Fruit fly (Drosophila melanogaster) whole organism, embryonic: ENCODE measurements around the gene AnxB9.
A peak's percentile ranks its signal among the peaks of the same experiment; 100 is the strongest.

Experiments
- Adf1 ChIP-seq: fragments of 200-800 bp; sonication (Bioruptor generic); IDR thresholded peaks from 2 replicates; pipeline ENCODE4 v1.3.6; 2022; ENCODE audit warnings: missing biosample characterization, missing genetic modification characterization
- Bdp1 ChIP-seq: fragments of 200-800 bp; sonication (Bioruptor generic); optimal IDR thresholded peaks from 3 replicates; lab custom pipeline; 2016; ENCODE audit warnings: missing biosample characterization, missing genetic modification characterization
- Bgb ChIP-seq: fragments of 200-800 bp; sonication (Bioruptor generic); IDR thresholded peaks from 2 replicates; pipeline ENCODE4 v1.3.6; 2022; ENCODE audit warnings: missing biosample characterization, missing genetic modification characterization; ENCODE audit not compliant: partially characterized antibody
- CG10147 ChIP-seq: fragments of 200-800 bp; sonication (Bioruptor generic); optimal IDR thresholded peaks from 2 replicates; lab custom pipeline; 2019; ENCODE audit warnings: missing biosample characterization, mild to moderate bottlenecking, missing genetic modification characterization, moderate library complexity
- CG11456 ChIP-seq: fragments of 200-800 bp; sonication (Bioruptor generic); IDR thresholded peaks from 3 replicates; pipeline ENCODE4 v1.3.6; 2022; ENCODE audit warnings: missing biosample characterization, missing genetic modification characterization
- CG12236 ChIP-seq: fragments of 200-800 bp; sonication (Bioruptor generic); optimal IDR thresholded peaks from 2 replicates; lab custom pipeline; 2016; ENCODE audit warnings: missing biosample characterization, missing genetic modification characterization
- CG1233 ChIP-seq: fragments of 200-800 bp; sonication (Bioruptor generic); optimal IDR thresholded peaks from 4 replicates; lab custom pipeline; 2018; ENCODE audit warnings: missing biosample characterization, mild to moderate bottlenecking, missing genetic modification characterization
- CG12769 ChIP-seq: fragments of 200-800 bp; sonication (Bioruptor generic); optimal IDR thresholded peaks from 2 replicates; lab custom pipeline; 2019; ENCODE audit warnings: missing biosample characterization, mild to moderate bottlenecking, missing genetic modification characterization, moderate library complexity
- CG15479 ChIP-seq: fragments of 200-800 bp; sonication (Bioruptor generic); optimal IDR thresholded peaks from 3 replicates; lab custom pipeline; 2019; ENCODE audit warnings: missing biosample characterization, mild to moderate bottlenecking, missing genetic modification characterization, moderate library complexity
- CG17328 ChIP-seq: fragments of 200-800 bp; sonication (Bioruptor generic); IDR thresholded peaks from 2 replicates; pipeline ENCODE4 v1.3.6; 2022; ENCODE audit warnings: missing biosample characterization, missing genetic modification characterization
- CG17359 ChIP-seq: fragments of 200-800 bp; sonication (Bioruptor generic); optimal IDR thresholded peaks from 3 replicates; lab custom pipeline; 2018; ENCODE audit warnings: missing biosample characterization, mild to moderate bottlenecking, missing genetic modification characterization, moderate library complexity
- CG17361 ChIP-seq: fragments of 200-800 bp; sonication (Bioruptor generic); IDR thresholded peaks from 3 replicates; pipeline ENCODE4 v1.3.6; 2022; ENCODE audit warnings: missing biosample characterization, missing genetic modification characterization
- CG30431 ChIP-seq: fragments of 200-800 bp; sonication (Bioruptor generic); optimal IDR thresholded peaks from 2 replicates; lab custom pipeline; 2017; ENCODE audit warnings: missing biosample characterization, missing genetic modification characterization
- CG3065 ChIP-seq: fragments of 200-800 bp; sonication (Bioruptor generic); optimal IDR thresholded peaks from 2 replicates; lab custom pipeline; 2016; ENCODE audit warnings: missing biosample characterization, missing genetic modification characterization
- CG31365 ChIP-seq: fragments of 200-800 bp; sonication (Bioruptor generic); optimal IDR thresholded peaks from 2 replicates; lab custom pipeline; 2018; ENCODE audit warnings: missing biosample characterization, mild to moderate bottlenecking, missing genetic modification characterization
- CG34376 ChIP-seq: fragments of 200-800 bp; sonication (Bioruptor generic); optimal IDR thresholded peaks from 2 replicates; lab custom pipeline; 2018; ENCODE audit warnings: missing biosample characterization, mild to moderate bottlenecking, missing genetic modification characterization
- CG6765 ChIP-seq: fragments of 200-800 bp; sonication (Bioruptor generic); optimal IDR thresholded peaks from 3 replicates; lab custom pipeline; 2017; ENCODE audit warnings: missing biosample characterization, mild to moderate bottlenecking, missing genetic modification characterization
- CG7839 ChIP-seq: fragments of 200-800 bp; sonication (Bioruptor generic); optimal IDR thresholded peaks from 3 replicates; lab custom pipeline; 2018; ENCODE audit warnings: missing biosample characterization, mild to moderate bottlenecking, missing genetic modification characterization, moderate library complexity
- CG7987 ChIP-seq: fragments of 200-800 bp; sonication (Bioruptor generic); optimal IDR thresholded peaks from 2 replicates; lab custom pipeline; 2018; ENCODE audit warnings: missing biosample characterization, mild to moderate bottlenecking, missing genetic modification characterization, moderate library complexity
- CG8290 ChIP-seq, 3 experiments: fragments of 200-800 bp; sonication (Bioruptor generic); optimal IDR thresholded peaks; 2 replicates each; lab custom pipeline; 2016 to 2019; ENCODE audit warnings: missing biosample characterization in 3 of 3, missing genetic modification characterization in 3 of 3, mild to moderate bottlenecking in 2 of 3, moderate library complexity in 1 of 3
- CG8478 ChIP-seq: fragments of >200 bp; optimal IDR thresholded peaks from 2 replicates; lab custom pipeline; 2018
- Dad ChIP-seq: fragments of 200-800 bp; sonication (Bioruptor generic); optimal IDR thresholded peaks from 3 replicates; lab custom pipeline; 2016; ENCODE audit warnings: missing biosample characterization, missing genetic modification characterization
- Dp ChIP-seq: fragments of 200-800 bp; sonication (Bioruptor generic); optimal IDR thresholded peaks from 2 replicates; lab custom pipeline; 2018; ENCODE audit warnings: missing biosample characterization, mild to moderate bottlenecking, missing genetic modification characterization, moderate library complexity
- E2f2 ChIP-seq: fragments of 200-800 bp; sonication (Bioruptor generic); IDR thresholded peaks from 2 replicates; pipeline ENCODE4 v1.3.6; 2022; ENCODE audit warnings: missing biosample characterization, missing genetic modification characterization
- Fer2 ChIP-seq: fragments of 200-800 bp; sonication (Bioruptor generic); optimal IDR thresholded peaks from 2 replicates; lab custom pipeline; 2018; ENCODE audit warnings: missing biosample characterization, mild to moderate bottlenecking, missing genetic modification characterization, moderate library complexity
- Hr78 ChIP-seq, 2 experiments: fragments of 200-800 bp in 1 of 2; fragments of >200 bp in 1 of 2; sonication (Bioruptor generic) in 1 of 2; optimal IDR thresholded peaks; 2 replicates each; lab custom pipeline; 2017 to 2019; ENCODE audit warnings: missing biosample characterization in 2 of 2, missing genetic modification characterization in 2 of 2, mild to moderate bottlenecking in 1 of 2, moderate library complexity in 1 of 2
- Jarid2 ChIP-seq: fragments of 200-800 bp; sonication (Bioruptor generic); optimal IDR thresholded peaks from 3 replicates; lab custom pipeline; 2017; ENCODE audit warnings: mild to moderate bottlenecking, missing biosample characterization, missing genetic modification reagents, missing genetic modification characterization
- Med ChIP-seq: fragments of 200-800 bp; sonication (Bioruptor generic); peaks from one replicate; lab custom pipeline; 2016; ENCODE audit warnings: missing biosample characterization, missing genetic modification characterization, mild to moderate bottlenecking, inconsistent platforms, moderate library complexity
- Mrtf ChIP-seq: fragments of 200-800 bp; sonication (Bioruptor generic); IDR thresholded peaks from 3 replicates; pipeline ENCODE4 v1.3.6; 2022; ENCODE audit warnings: missing biosample characterization, missing genetic modification characterization
- Pdp1 ChIP-seq, 2 experiments: fragments of 200-800 bp; sonication (Bioruptor generic); optimal IDR thresholded peaks; 3 replicates each; lab custom pipeline; 2016; ENCODE audit warnings: missing biosample characterization in 2 of 2, missing genetic modification characterization in 2 of 2, mild to moderate bottlenecking in 1 of 2, moderate library complexity in 1 of 2
- Side ChIP-seq: fragments of 200-800 bp; sonication (Bioruptor generic); optimal IDR thresholded peaks from 2 replicates; lab custom pipeline; 2016; ENCODE audit warnings: missing biosample characterization, missing genetic modification characterization
- Xbp1 ChIP-seq: fragments of 200-800 bp; sonication (Bioruptor generic); optimal IDR thresholded peaks from 3 replicates; lab custom pipeline; 2016; ENCODE audit warnings: missing biosample characterization, mild to moderate bottlenecking, missing genetic modification characterization
- ac ChIP-seq: fragments of 200-800 bp; sonication (Bioruptor generic); optimal IDR thresholded peaks from 3 replicates; lab custom pipeline; 2017; ENCODE audit warnings: missing biosample characterization, mild to moderate bottlenecking, missing genetic modification characterization
- az2 ChIP-seq: fragments of 200-800 bp; sonication (Bioruptor generic); optimal IDR thresholded peaks from 3 replicates; lab custom pipeline; 2016; ENCODE audit warnings: missing biosample characterization, missing genetic modification characterization
- crc ChIP-seq: fragments of 200-800 bp; sonication (Bioruptor generic); optimal IDR thresholded peaks from 2 replicates; lab custom pipeline; 2016; ENCODE audit warnings: missing biosample characterization, missing genetic modification characterization
- exex ChIP-seq: fragments of 200-800 bp; sonication (Bioruptor generic); optimal IDR thresholded peaks from 4 replicates; lab custom pipeline; 2018; ENCODE audit warnings: missing biosample characterization, mild to moderate bottlenecking, missing genetic modification characterization, moderate library complexity
- fd3F ChIP-seq: fragments of 200-800 bp; sonication (Bioruptor generic); optimal IDR thresholded peaks from 2 replicates; lab custom pipeline; 2018; ENCODE audit warnings: missing biosample characterization, mild to moderate bottlenecking, missing genetic modification characterization, moderate library complexity
- ham ChIP-seq: fragments of 200-800 bp; sonication (Bioruptor generic); IDR thresholded peaks from 2 replicates; pipeline ENCODE4 v1.3.6; 2022; ENCODE audit warnings: missing biosample characterization, missing genetic modification characterization
- hb ChIP-seq: fragments of 200-800 bp; sonication (Bioruptor generic); IDR thresholded peaks from 3 replicates; pipeline ENCODE4 v1.3.6; 2022; ENCODE audit warnings: missing biosample characterization, missing genetic modification characterization; ENCODE audit not compliant: partially characterized antibody
- knrl ChIP-seq: fragments of 200-800 bp; sonication (Bioruptor generic); IDR thresholded peaks from 3 replicates; pipeline ENCODE4 v1.3.6; 2022; ENCODE audit warnings: missing biosample characterization, missing genetic modification characterization; ENCODE audit not compliant: partially characterized antibody
- lov ChIP-seq, 2 experiments: fragments of 200-800 bp in 1 of 2; fragments of >200 bp in 1 of 2; sonication (Bioruptor generic) in 1 of 2; IDR thresholded peaks in 1 of 2; optimal IDR thresholded peaks in 1 of 2; 2 replicates in 1 of 2; 3 replicates in 1 of 2; pipeline versions ENCODE4 v1.3.6 to Lab custom; 2017 to 2022; ENCODE audit warnings: missing biosample characterization in 1 of 2, missing genetic modification characterization in 1 of 2
- nau ChIP-seq: fragments of 200-800 bp; sonication (Bioruptor generic); optimal IDR thresholded peaks from 3 replicates; lab custom pipeline; 2017; ENCODE audit warnings: missing biosample characterization, mild to moderate bottlenecking, missing genetic modification characterization, missing genetic modification reagents
- pnt ChIP-seq: fragments of 200-800 bp; sonication (Bioruptor generic); optimal IDR thresholded peaks from 3 replicates; lab custom pipeline; 2016; ENCODE audit warnings: missing biosample characterization, missing genetic modification characterization
- repo ChIP-seq: fragments of 200-800 bp; sonication (Bioruptor generic); optimal IDR thresholded peaks from 2 replicates; lab custom pipeline; 2016; ENCODE audit warnings: missing biosample characterization, missing genetic modification characterization
- sens ChIP-seq: fragments of 200-800 bp; sonication (Bioruptor generic); peaks from one replicate; lab custom pipeline; 2016; ENCODE audit warnings: missing biosample characterization, missing genetic modification characterization
- sna ChIP-seq: fragments of 200-800 bp; sonication (Bioruptor generic); IDR thresholded peaks from 2 replicates; pipeline ENCODE4 v1.3.6; 2022; ENCODE audit warnings: missing biosample characterization, missing genetic modification characterization; ENCODE audit not compliant: partially characterized antibody
- stwl ChIP-seq: fragments of 200-800 bp; sonication (Bioruptor generic); optimal IDR thresholded peaks from 3 replicates; lab custom pipeline; 2018; ENCODE audit warnings: missing biosample characterization, mild to moderate bottlenecking, missing genetic modification characterization, moderate library complexity
- tio ChIP-seq: fragments of 200-800 bp; sonication (Bioruptor generic); optimal IDR thresholded peaks from 2 replicates; lab custom pipeline; 2017; ENCODE audit warnings: missing biosample characterization, missing genetic modification characterization, inconsistent platforms

The AnxB9 gene

DNA sequence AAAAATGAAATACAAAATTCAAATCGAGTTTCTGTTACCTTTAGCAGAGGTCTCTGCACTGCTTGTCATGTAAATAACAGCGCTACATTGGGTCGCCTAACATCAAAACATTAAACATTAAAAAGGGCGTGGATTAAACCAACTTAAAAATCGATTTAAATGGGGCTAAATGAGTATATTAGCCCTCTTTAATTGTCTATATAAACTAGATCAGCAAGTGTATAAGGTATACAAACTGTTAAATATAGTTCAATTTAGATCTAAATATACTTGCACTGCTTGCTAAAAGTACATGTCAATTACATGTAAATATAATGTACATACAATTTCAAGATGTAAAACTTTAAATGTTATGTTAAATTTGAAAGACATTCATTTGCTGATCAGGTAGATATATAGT lies 4.7 kb downstream of the AnxB9 start (continued):
- TF ChIP-seq CG17328 (GFP tag; lab: Robert Waterston, UW) (no peak), az2 (GFP tag; lab: Kevin White, UChicago) (no peak), stwl (tag; lab: Kevin White, UChicago) (peak; percentile 19), Adf1 (no peak), CG17359 (tag; lab: Kevin White, UChicago) (no peak), CG12236 (GFP tag; lab: Kevin White, UChicago) (no peak), Bdp1 (GFP tag; lab: Kevin White, UChicago) (no peak), Dp (peak; percentile 20), knrl (GFP tag; lab: Robert Waterston, UW) (peak; percentile 62), CG7839 (no peak), CG17361 (GFP tag; lab: Robert Waterston, UW) (0 out of 3 replicates have a peak, but pooled peaks have one; percentile 21), tio (GFP tag; lab: Kevin White, UChicago) (no peak), crc (GFP tag; lab: Kevin White, UChicago) (no peak), CG15479 (GFP tag; lab: Kevin White, UChicago) (no peak), E2f2 (GFP tag; lab: Robert Waterston, UW) (0 out of 2 replicates have a peak, but pooled peaks have one; percentile 31), CG8478 (lab: Kevin White, UChicago) (peak; percentile 78), hb (GFP tag; lab: Robert Waterston, UW) (no peak), ham (no peak), CG31365 (peak; percentile 91), ac (no peak), sna (GFP tag; lab: Robert Waterston, UW) (no peak), CG6765 (no peak), Bgb (GFP tag; lab: Robert Waterston, UW) (peak; percentile 43)

DNA sequence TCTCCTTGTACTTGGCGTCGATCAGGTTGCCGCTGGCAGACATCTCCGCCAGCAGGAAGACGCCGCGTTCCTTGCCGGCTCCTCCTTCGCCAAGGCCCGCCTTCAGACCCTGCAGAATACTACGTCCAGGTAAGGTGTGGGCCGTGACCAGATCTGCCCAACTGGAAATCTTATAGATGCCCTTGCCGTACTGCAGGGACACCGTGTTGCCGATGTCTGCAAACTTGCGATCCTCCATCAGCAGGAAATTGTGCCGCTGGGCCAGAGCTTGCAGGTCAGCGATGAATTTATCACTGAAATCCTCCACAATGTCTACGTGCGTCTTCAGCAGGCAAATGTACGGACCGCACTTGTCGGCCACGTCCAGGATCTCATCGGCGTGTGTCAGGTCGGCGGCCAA lies 6.3 kb downstream of the AnxB9 start:
- TF ChIP-seq fd3F (GFP tag; lab: Kevin White, UChicago) (no peak), Dad (GFP tag; lab: Kevin White, UChicago) (no peak), lov (optimal IDR thresholded peaks at IDR 0.05; lab: Kevin White, UChicago) (no peak), lov (GFP tag; IDR thresholded peaks at IDR 0.05; lab: Robert Waterston, UW) (0 out of 3 replicates have a peak, but pooled peaks have one; percentile 38), sens (GFP tag; lab: Kevin White, UChicago) (peak; percentile 4), Bdp1 (GFP tag; lab: Kevin White, UChicago) (no peak), Xbp1 (no peak), Med (peak; percentile 70), CG1233 (GFP tag; lab: Kevin White, UChicago) (no peak), CG8478 (lab: Kevin White, UChicago) (peak; percentile 29), CG11456 (0 out of 3 replicates have a peak, but pooled peaks have one; percentile 19), Jarid2 (no peak), nau (no peak), Mrtf (no peak), Side (GFP tag; lab: Kevin White, UChicago) (no peak), Hr78 (GFP tag; optimal IDR thresholded peaks at IDR 0.05; lab: Kevin White, UChicago) (no peak)

DNA sequence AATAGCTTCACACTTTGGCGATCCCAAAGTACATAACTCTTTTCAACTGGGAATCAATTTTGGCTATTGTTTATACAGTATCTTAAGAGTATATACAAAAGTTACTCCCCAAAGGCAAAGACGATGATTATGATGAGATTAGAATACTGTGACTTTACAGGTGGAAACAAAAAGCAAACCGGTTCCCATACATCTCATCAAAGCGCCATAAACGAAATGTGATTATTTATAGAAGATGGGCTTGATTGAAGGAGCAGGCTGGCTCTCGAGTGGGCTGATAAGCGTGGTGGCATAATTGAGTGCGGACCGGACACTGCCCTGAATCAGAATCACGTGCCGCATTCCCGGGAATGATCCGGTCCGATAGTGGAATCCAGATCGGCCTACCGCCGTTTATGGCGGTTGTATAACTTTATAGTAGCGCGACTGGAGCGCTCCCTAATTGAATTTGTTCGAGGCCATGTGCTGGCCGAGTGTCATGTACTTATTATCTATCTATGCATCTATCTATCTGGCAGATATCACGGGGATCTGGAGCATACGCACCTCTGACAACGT lies 7.0 kb downstream of the AnxB9 start:
- TF ChIP-seq Fer2 (tag; lab: Kevin White, UChicago) (no peak), CG15479 (GFP tag; lab: Kevin White, UChicago) (no peak), CG30431 (GFP tag; lab: Kevin White, UChicago) (no peak), Med (peak; percentile 48), ham (no peak), pnt (no peak), CG8290 (GFP tag; optimal IDR thresholded peaks at IDR 0.05; lab: Kevin White, UChicago) (no peak), CG8290 (tag; optimal IDR thresholded peaks at IDR 0.05; lab: Kevin White, UChicago) (no peak), CG3065 (GFP tag; lab: Kevin White, UChicago) (no peak), Pdp1 (GFP tag; optimal IDR thresholded peaks at IDR 0.05; lab: Kevin White, UChicago) (peak in 1 of 2 experiments; percentile 52), repo (GFP tag; lab: Kevin White, UChicago) (no peak), exex (tag; lab: Kevin White, UChicago) (peak; percentile 74), CG7987 (GFP tag; lab: Kevin White, UChicago) (peak; percentile 9), CG10147 (GFP tag; lab: Kevin White, UChicago) (no peak), CG34376 (GFP tag; lab: Kevin White, UChicago) (peak; percentile 5), CG12769 (peak; percentile 62)
